Worm (Caenorhabditis elegans) whole organism, late embryonic: ENCODE measurements around the gene srbc-42.

Source experiments
- T23F11.4 ChIP-seq: fragments of 200-800 bp; sonication (Bioruptor generic); optimal IDR thresholded peaks from 2 replicates; lab custom pipeline; 2018; ENCODE audit warnings: mild to moderate bottlenecking, missing genetic modification characterization, missing compliant biosample characterization
- ceh-2 ChIP-seq: sonication (generic microtip); optimal IDR thresholded peaks from 2 replicates; lab custom pipeline; 2016; ENCODE audit warnings: missing genotype, missing genetic modification characterization, missing compliant biosample characterization
- ceh-34 ChIP-seq: sonication (generic microtip); optimal IDR thresholded peaks from 2 replicates; lab custom pipeline; 2016; ENCODE audit warnings: mild to moderate bottlenecking, missing genetic modification characterization, missing compliant biosample characterization
- elt-2 ChIP-seq: sonication (generic microtip); optimal IDR thresholded peaks from 2 replicates; lab custom pipeline; 2016; ENCODE audit warnings: missing genetic modification reagents, missing genetic modification characterization, missing compliant biosample characterization
- fkh-10 ChIP-seq: fragments of 150-350 bp; optimal IDR thresholded peaks from 2 replicates; lab custom pipeline; 2014; ENCODE audit warnings: missing biosample characterization, missing genetic modification reagents, missing genetic modification characterization
- lim-6 ChIP-seq: sonication (generic microtip); optimal IDR thresholded peaks from 2 replicates; lab custom pipeline; 2016; ENCODE audit warnings: missing genetic modification characterization, missing compliant biosample characterization
- nfya-1 ChIP-seq: sonication (generic microtip); optimal IDR thresholded peaks from 2 replicates; lab custom pipeline; 2017; ENCODE audit warnings: missing genetic modification characterization, mild to moderate bottlenecking, missing compliant biosample characterization, antibody characterized with exemption, moderate library complexity
- nhr-11 ChIP-seq: fragments of 150-350 bp; optimal IDR thresholded peaks from 2 replicates; lab custom pipeline; 2014; ENCODE audit warnings: missing biosample characterization, missing genetic modification characterization
- pat-9 ChIP-seq: fragments of 200-800 bp; sonication (Bioruptor generic); optimal IDR thresholded peaks from 2 replicates; lab custom pipeline; 2018; ENCODE audit warnings: mild to moderate bottlenecking, missing genetic modification characterization, moderate library complexity, missing compliant biosample characterization
- pha-4 ChIP-seq: fragments of 150-350 bp; optimal IDR thresholded peaks from 2 replicates; lab custom pipeline; 2018; ENCODE audit warnings: missing biosample characterization, missing genetic modification reagents, missing genetic modification characterization
- syd-9 ChIP-seq: sonication (generic microtip); optimal IDR thresholded peaks from 2 replicates; lab custom pipeline; 2016; ENCODE audit warnings: mild to moderate bottlenecking, missing genetic modification characterization, moderate library complexity, missing compliant biosample characterization
- tbx-2 ChIP-seq: sonication (generic microtip); optimal IDR thresholded peaks from 2 replicates; lab custom pipeline; 2016; ENCODE audit warnings: missing genetic modification characterization, missing compliant biosample characterization
- tbx-7 ChIP-seq: sonication (generic microtip); optimal IDR thresholded peaks from 2 replicates; lab custom pipeline; 2016; ENCODE audit warnings: missing genotype, missing genetic modification characterization, missing compliant biosample characterization
- unc-86 ChIP-seq: sonication (generic microtip); optimal IDR thresholded peaks from 2 replicates; lab custom pipeline; 2016; ENCODE audit warnings: missing genetic modification characterization, missing compliant biosample characterization

- no peak for TF ChIP-seq tbx-7 (tag; lab: Kevin White, UChicago)
- TF ChIP-seq syd-9 (tag; lab: Kevin White, UChicago) = no peak
- no peak for TF ChIP-seq fkh-10 (GFP tag; lab: Kevin White, UChicago)
- no peak for TF ChIP-seq T23F11.4
- no peak for TF ChIP-seq ceh-34 (tag; lab: Kevin White, UChicago)
- TF ChIP-seq lim-6 (tag; lab: Kevin White, UChicago) = no peak
- TF ChIP-seq pha-4 (tag; lab: Kevin White, UChicago) = no peak
- TF ChIP-seq nfya-1 (tag; lab: Kevin White, UChicago) = no peak
- TF ChIP-seq pat-9 = no peak
- TF ChIP-seq unc-86 (tag; lab: Kevin White, UChicago) = no peak
- TF ChIP-seq elt-2 = no peak
- TF ChIP-seq ceh-2 (tag; lab: Kevin White, UChicago) = no peak
- no peak for TF ChIP-seq nhr-11 (tag; lab: Kevin White, UChicago)
- no peak for TF ChIP-seq tbx-2 (tag; lab: Kevin White, UChicago)
These were observed 34.2 kb downstream of the srbc-42 start, which contains the start of gene srbc-22 for ce11 chrV:2156830-2157229.
